Worm (Caenorhabditis elegans): ENCODE results near the gene F18E9.7.

The F18E9.7 gene

ce11 chrX:8640654-8641053 is 43.1 kb upstream of the F18E9.7 start:
- TF ChIP-seq sptf-1 (tag; optimal IDR thresholded peaks at IDR 0.05): no peak
- no peak for TF ChIP-seq lsy-2 (tag; optimal IDR thresholded peaks at IDR 0.05)
- TF ChIP-seq flh-1 (GFP tag; optimal IDR thresholded peaks at IDR 0.05): no peak
- TF ChIP-seq ceh-43 (GFP tag; optimal IDR thresholded peaks at IDR 0.05): no peak
- TF ChIP-seq ceh-39 (tag; optimal IDR thresholded peaks at IDR 0.05): no peak
- TF ChIP-seq unc-62 (GFP tag; optimal IDR thresholded peaks at IDR 0.05): no peak
- no peak for TF ChIP-seq ham-2 (GFP tag; optimal IDR thresholded peaks at IDR 0.05)
- TF ChIP-seq nhr-237 (tag; optimal IDR thresholded peaks at IDR 0.05): no peak
- TF ChIP-seq nhr-12 (tag; optimal IDR thresholded peaks at IDR 0.05): no peak
- no peak for TF ChIP-seq elt-3 (tag; optimal IDR thresholded peaks at IDR 0.05)
- TF ChIP-seq tbx-8 (GFP tag; optimal IDR thresholded peaks at IDR 0.05): no peak
- no peak for TF ChIP-seq nhr-28 (tag; optimal IDR thresholded peaks at IDR 0.05)
- no peak for TF ChIP-seq unc-120 (tag; optimal IDR thresholded peaks at IDR 0.05; ENCODE audit: poor library complexity, severe bottlenecking)
- no peak for TF ChIP-seq sem-2 (GFP tag; optimal IDR thresholded peaks at IDR 0.05)
- no peak for TF ChIP-seq drap-1 (GFP tag; optimal IDR thresholded peaks at IDR 0.05)
- no peak for TF ChIP-seq pha-4 (tag; optimal IDR thresholded peaks at IDR 0.05)
- no peak for TF ChIP-seq ztf-11 (tag; optimal IDR thresholded peaks at IDR 0.05)
- TF ChIP-seq snpc-4 (tag; optimal IDR thresholded peaks at IDR 0.05): no peak
- TF ChIP-seq unc-39 (tag; optimal IDR thresholded peaks at IDR 0.05): no peak
- no peak for TF ChIP-seq ceh-83 (GFP tag; optimal IDR thresholded peaks at IDR 0.05)

ce11 chrX:8638679-8639184 is 41.2 kb upstream of the F18E9.7 start:
- no peak for TF ChIP-seq hlh-1 (tag; optimal IDR thresholded peaks at IDR 0.05)
- TF ChIP-seq nhr-28 (tag; optimal IDR thresholded peaks at IDR 0.05): no peak
- TF ChIP-seq zip-8 (tag; optimal IDR thresholded peaks at IDR 0.05): no peak
- peak; percentile 33 for TF ChIP-seq bed-3 (GFP tag; optimal IDR thresholded peaks at IDR 0.05)
- peak; percentile 65 for TF ChIP-seq ceh-83 (GFP tag; optimal IDR thresholded peaks at IDR 0.05)
- no peak for TF ChIP-seq mep-1 (tag; optimal IDR thresholded peaks at IDR 0.05)
- peak; percentile 47 for TF ChIP-seq ham-2 (GFP tag; optimal IDR thresholded peaks at IDR 0.05)
- peak; percentile 80 for TF ChIP-seq sptf-1 (tag; optimal IDR thresholded peaks at IDR 0.05)
- peak; percentile 72 for TF ChIP-seq M03D4.4 (tag; optimal IDR thresholded peaks at IDR 0.05)
- TF ChIP-seq unc-120 (tag; optimal IDR thresholded peaks at IDR 0.05; ENCODE audit: poor library complexity, severe bottlenecking): no peak
- no peak for TF ChIP-seq pha-4 (tag; optimal IDR thresholded peaks at IDR 0.05)
- TF ChIP-seq ces-1 (GFP tag; optimal IDR thresholded peaks at IDR 0.05): no peak
- peak; percentile 1 for TF ChIP-seq lin-32 (GFP tag; optimal IDR thresholded peaks at IDR 0.05)
- TF ChIP-seq ceh-43 (GFP tag; optimal IDR thresholded peaks at IDR 0.05): peak; percentile 76
- no peak for TF ChIP-seq tbx-8 (GFP tag; optimal IDR thresholded peaks at IDR 0.05)
- no peak for TF ChIP-seq snpc-4 (tag; optimal IDR thresholded peaks at IDR 0.05)
- no peak for TF ChIP-seq lsy-2 (tag; optimal IDR thresholded peaks at IDR 0.05)
- TF ChIP-seq cnd-1 (tag; optimal IDR thresholded peaks at IDR 0.05): no peak

DNA sequence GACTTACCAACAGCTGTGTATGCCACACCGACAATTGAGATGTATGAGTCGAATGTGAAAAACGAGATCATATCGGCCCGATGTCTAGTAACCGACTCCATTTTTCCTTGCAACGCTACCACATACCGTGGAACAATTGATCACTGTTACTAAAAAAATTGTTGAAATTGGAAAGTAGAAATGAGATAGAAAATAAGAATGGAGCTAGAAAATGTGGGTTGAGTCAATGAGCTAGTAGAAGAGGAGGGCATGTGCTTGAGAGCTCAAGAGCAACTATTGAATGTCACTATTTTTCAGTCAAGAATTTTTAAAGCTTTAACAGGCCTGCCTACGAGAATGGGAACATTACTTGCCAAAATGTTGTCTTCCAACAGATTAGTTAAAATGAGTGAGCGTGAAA is 27.5 kb upstream of the F18E9.7 start, which contains the start of gene K01A12.3:
TSS of gene K01A12.3 (minus strand) at position 101 of the 400 bp plus-strand sequence.
- TF ChIP-seq nhr-2 (tag; optimal IDR thresholded peaks at IDR 0.05): no peak

ce11 chrX:8623840-8624591 is 26.5 kb upstream of the F18E9.7 start:
- TF ChIP-seq ceh-43 (GFP tag; optimal IDR thresholded peaks at IDR 0.05): peak; percentile 47
- TF ChIP-seq drap-1 (GFP tag; optimal IDR thresholded peaks at IDR 0.05): peak; percentile 23
- TF ChIP-seq lin-32 (GFP tag; optimal IDR thresholded peaks at IDR 0.05): no peak
- no peak for TF ChIP-seq mep-1 (tag; optimal IDR thresholded peaks at IDR 0.05)
- no peak for TF ChIP-seq hlh-1 (tag; optimal IDR thresholded peaks at IDR 0.05)
- no peak for TF ChIP-seq snpc-4 (tag; optimal IDR thresholded peaks at IDR 0.05)
- peak; percentile 33 for TF ChIP-seq ham-2 (GFP tag; optimal IDR thresholded peaks at IDR 0.05)
- no peak for TF ChIP-seq elt-1 (tag; optimal IDR thresholded peaks at IDR 0.05; ENCODE audit: borderline replicate concordance, insufficient read depth)
- TF ChIP-seq zip-8 (tag; optimal IDR thresholded peaks at IDR 0.05): no peak
- peak; percentile 5 for TF ChIP-seq M03D4.4 (tag; optimal IDR thresholded peaks at IDR 0.05)
- TF ChIP-seq ceh-83 (GFP tag; optimal IDR thresholded peaks at IDR 0.05): peak; percentile 64

- TF ChIP-seq pha-4 (tag; optimal IDR thresholded peaks at IDR 0.05) (no peak), elt-3 (tag; optimal IDR thresholded peaks at IDR 0.05) (no peak), lin-13 (tag; optimal IDR thresholded peaks at IDR 0.05) (no peak), mab-5 (tag; optimal IDR thresholded peaks at IDR 0.05) (no peak), ham-2 (GFP tag; optimal IDR thresholded peaks at IDR 0.05) (no peak), nhr-76 (tag; optimal IDR thresholded peaks at IDR 0.05) (no peak), cnd-1 (tag; optimal IDR thresholded peaks at IDR 0.05) (no peak), ztf-11 (tag; optimal IDR thresholded peaks at IDR 0.05) (no peak), nhr-12 (tag; optimal IDR thresholded peaks at IDR 0.05) (no peak), zip-8 (tag; optimal IDR thresholded peaks at IDR 0.05) (no peak), nhr-28 (tag; optimal IDR thresholded peaks at IDR 0.05) (no peak), unc-39 (tag; optimal IDR thresholded peaks at IDR 0.05) (no peak)
These were observed 15.5 kb upstream of the F18E9.7 start, which contains the start of gene K01A12.2 for ce11 chrX:8613053-8613452. TSS of gene K01A12.2 (plus strand) at chrX:8613353.

Data from whole organism, mixed stage, embryonic.